Worm (Caenorhabditis elegans) whole organism, L3 larva: Measurements from ENCODE around the gene tsp-8.
A peak's percentile ranks its signal among the peaks of the same experiment; 100 is the strongest.

Experiments used
- ceh-16 ChIP-seq: sonication (generic microtip); optimal IDR thresholded peaks from 2 replicates; lab custom pipeline; 2017; ENCODE audit warnings: missing biosample characterization, missing genetic modification characterization
- elt-1 ChIP-seq: fragments of 150-350 bp; optimal IDR thresholded peaks from 2 replicates; lab custom pipeline; 2014; ENCODE audit warnings: missing biosample characterization, missing genetic modification characterization
- elt-2 ChIP-seq: sonication (generic microtip); optimal IDR thresholded peaks from 2 replicates; lab custom pipeline; 2016; ENCODE audit warnings: missing genetic modification reagents, mild to moderate bottlenecking, missing genetic modification characterization, missing compliant biosample characterization
- elt-3 ChIP-seq, 3 experiments: fragments of 150-350 bp in 1 of 3; sonication (generic microtip) in 2 of 3; optimal IDR thresholded peaks; 2 replicates in 2 of 3; 4 replicates in 1 of 3; lab custom pipeline; 2014 to 2017; ENCODE audit warnings: missing biosample characterization in 3 of 3, missing genetic modification characterization in 3 of 3
- eor-1 ChIP-seq, 2 experiments: fragments of 150-350 bp; optimal IDR thresholded peaks; 2 replicates each; lab custom pipeline; 2014 to 2018; ENCODE audit warnings: missing biosample characterization in 2 of 2, missing genetic modification characterization in 2 of 2
- fkh-10 ChIP-seq: sonication (generic microtip); optimal IDR thresholded peaks from 2 replicates; lab custom pipeline; 2017; ENCODE audit warnings: missing biosample characterization, missing genetic modification reagents, missing genetic modification characterization
- fkh-2 ChIP-seq: fragments of 150-350 bp; optimal IDR thresholded peaks from 2 replicates; lab custom pipeline; 2014; ENCODE audit warnings: missing biosample characterization, missing genetic modification reagents, missing genetic modification characterization
- nfya-1 ChIP-seq: sonication (generic microtip); optimal IDR thresholded peaks from 2 replicates; lab custom pipeline; 2017; ENCODE audit warnings: missing genetic modification characterization, mild to moderate bottlenecking, missing compliant biosample characterization, antibody characterized with exemption, moderate library complexity; ENCODE audit not compliant: insufficient read depth
- nhr-11 ChIP-seq: fragments of 150-350 bp; optimal IDR thresholded peaks from 2 replicates; lab custom pipeline; 2014; ENCODE audit warnings: missing biosample characterization, missing genetic modification characterization
- nhr-23 ChIP-seq: fragments of 150-350 bp; optimal IDR thresholded peaks from 2 replicates; lab custom pipeline; 2014; ENCODE audit warnings: missing biosample characterization, missing genetic modification reagents, missing genetic modification characterization
- nhr-25 ChIP-seq: sonication (generic microtip); optimal IDR thresholded peaks from 2 replicates; lab custom pipeline; 2017; ENCODE audit warnings: missing biosample characterization, missing genetic modification characterization
- pha-4 ChIP-seq: fragments of 150-350 bp; optimal IDR thresholded peaks from 2 replicates; lab custom pipeline; 2014; ENCODE audit warnings: missing biosample characterization, missing genetic modification reagents, missing genetic modification characterization
- snpc-4 ChIP-seq: fragments of 150-350 bp; optimal IDR thresholded peaks from 2 replicates; lab custom pipeline; 2014; ENCODE audit warnings: missing biosample characterization, missing genetic modification characterization

The tsp-8 gene

DNA sequence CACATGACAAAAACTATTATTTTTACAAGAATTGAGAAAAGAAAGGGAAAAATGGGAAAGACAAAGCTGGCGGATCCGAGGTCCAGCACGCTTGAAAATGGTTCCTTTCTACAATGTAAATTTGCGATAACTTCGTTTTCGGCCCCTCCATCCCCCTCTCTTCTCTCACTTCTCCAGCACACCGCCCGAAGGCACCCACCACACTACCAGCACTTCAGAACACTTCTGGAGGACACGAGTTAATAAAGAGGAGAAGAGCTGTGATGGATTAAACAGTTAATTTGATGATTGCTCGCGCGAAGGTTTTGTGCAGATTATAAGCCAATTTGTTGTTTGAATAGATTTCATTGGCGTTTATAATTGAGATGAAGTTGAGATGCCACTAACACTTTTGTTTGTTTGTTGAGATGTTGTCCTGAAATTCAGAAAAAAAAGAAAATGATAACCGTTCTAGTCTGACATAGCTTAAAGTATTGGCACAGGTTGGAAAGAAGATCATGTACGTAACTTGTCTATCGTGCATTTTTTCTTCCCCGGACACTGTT is 34.6 kb downstream of the tsp-8 start:
- TF ChIP-seq fkh-10 (peak; percentile 15), elt-3 (tag; optimal IDR thresholded peaks at IDR 0.05; lab: Kevin White, UChicago) (no peak), ceh-16 (tag; lab: Kevin White, UChicago) (no peak), nhr-23 (tag; lab: Kevin White, UChicago) (no peak)

DNA sequence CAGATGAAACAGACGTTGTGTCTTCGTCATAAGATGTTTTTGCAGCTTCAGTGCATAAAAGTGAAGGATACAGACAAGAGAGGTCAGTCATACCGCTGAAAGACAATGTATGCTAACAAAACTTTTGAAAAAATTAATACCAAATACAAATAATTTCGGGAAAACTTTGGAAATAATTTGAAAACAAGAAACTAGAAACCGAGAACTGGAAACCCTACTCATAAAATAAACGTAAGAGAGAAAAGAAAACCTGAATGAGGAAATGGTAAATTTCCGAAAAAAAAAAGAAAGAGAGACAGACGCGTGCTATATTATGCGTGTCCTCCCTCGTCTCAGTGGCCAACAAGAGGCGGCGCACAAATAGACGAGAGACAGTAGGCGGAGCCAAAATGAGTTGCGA is 36.4 kb downstream of the tsp-8 start, which contains the start of gene sox-3:
Gene sox-3 (minus strand): TSS at position 101 of the 400 bp plus-strand sequence.
- TF ChIP-seq nfya-1 (tag; lab: Kevin White, UChicago) = peak; percentile 51
- TF ChIP-seq fkh-2 (tag; lab: Kevin White, UChicago) = no peak

DNA sequence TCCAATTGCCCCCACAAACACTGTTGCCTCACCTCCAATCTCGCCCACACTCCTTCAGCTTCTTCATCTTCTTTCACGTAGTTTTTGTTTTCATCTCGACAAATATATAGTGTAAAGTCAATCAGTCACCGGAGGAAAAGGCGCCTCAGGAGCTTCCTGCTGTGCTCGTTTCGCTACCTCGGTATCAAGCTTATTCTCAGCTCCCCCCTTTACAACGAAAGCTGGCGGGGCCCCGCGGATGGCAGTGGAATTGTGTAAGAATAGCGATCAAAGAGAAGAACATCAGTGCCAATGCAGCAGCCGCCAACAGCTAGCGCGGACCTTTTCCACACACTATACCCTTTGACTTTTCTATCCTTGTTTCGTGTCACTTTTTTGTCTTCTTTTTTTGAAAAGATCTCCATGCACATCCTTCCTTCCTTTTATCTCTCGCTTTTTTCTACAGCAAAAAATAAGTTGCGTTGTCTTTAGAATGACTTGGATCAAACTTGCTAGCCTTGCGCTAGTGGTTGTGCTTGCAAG is 44.8 kb downstream of the tsp-8 start, which contains the start of gene csq-1:
Gene csq-1 (plus strand): TSS at position 472 of the 522 bp plus-strand sequence.
- TF ChIP-seq nhr-11 (tag; lab: Kevin White, UChicago) (no peak), nfya-1 (tag; lab: Kevin White, UChicago) (peak; percentile 2)

DNA sequence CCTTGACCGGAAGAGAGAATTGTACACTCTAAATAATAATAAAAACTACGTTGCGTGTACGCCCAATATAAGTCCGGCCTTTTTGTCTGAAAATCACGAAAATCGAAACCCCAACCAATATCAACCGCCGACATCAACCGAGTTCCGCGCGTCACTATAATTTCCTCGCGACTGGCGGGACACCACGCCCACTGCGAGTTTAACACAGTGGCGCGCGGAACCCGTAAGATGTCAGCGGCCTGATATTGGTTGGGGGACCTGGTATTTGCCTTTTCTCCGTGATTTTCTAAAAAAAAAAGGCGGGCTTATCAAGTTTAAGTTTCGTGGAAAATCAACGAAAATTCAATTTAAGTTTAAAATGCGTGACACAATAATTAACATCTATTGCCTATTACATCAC is 48.8 kb downstream of the tsp-8 start:
- TF ChIP-seq eor-1 (tag; optimal IDR thresholded peaks at IDR 0.05; lab: Kevin White, UChicago) = no peak
- TF ChIP-seq elt-1 (tag; lab: Kevin White, UChicago) = no peak
- peak; percentile 39 for TF ChIP-seq snpc-4 (tag; lab: Kevin White, UChicago)

DNA sequence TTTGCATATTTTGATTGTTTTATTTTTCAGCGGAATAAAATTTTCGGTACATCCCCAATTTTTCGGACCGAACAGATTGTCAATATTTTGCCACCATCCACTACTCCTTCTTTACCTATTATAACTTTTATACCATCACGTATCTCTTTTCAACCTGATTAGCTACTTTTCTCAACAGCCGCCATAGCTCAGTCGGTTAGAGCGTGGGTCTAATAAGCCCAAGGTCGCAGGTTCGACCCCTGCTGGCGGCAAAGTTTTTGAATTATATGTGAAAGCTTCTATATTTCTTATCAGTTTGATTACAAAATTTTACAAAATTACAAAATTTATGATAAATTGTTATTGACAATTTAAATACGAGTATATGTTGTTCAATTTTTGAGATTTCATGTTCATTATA is 50.3 kb downstream of the tsp-8 start:
- TF ChIP-seq pha-4 (no peak), nhr-25 (tag; lab: Kevin White, UChicago) (peak; percentile 19), elt-2 (tag; lab: Kevin White, UChicago) (peak; percentile 17)
